Worm (Caenorhabditis elegans): ENCODE data around the gene F37C12.10.

DNA sequence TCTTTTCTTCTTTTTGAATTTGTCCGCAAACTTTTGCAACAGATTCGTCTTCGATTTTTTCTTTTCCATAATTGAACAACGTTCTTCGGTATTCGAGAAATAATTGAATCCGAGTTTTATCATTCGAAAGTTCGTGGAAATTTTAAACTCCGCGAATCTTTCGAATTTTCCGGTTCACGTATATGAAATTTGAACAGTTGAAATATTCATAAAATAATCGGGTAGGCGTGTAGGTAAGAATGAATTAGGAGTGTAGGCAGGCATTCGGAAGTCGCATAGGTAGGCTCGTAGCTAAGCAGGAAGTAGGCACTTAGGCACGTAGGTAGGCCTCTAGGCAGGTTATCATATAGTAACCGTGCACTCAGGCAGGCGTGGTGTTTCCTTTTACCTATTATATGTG lies 50.0 kb downstream of the F37C12.10 start, which contains the start of gene B0280.11:
- TF ChIP-seq ama-1 (optimal IDR thresholded peaks at IDR 0.05) = no peak
- TF ChIP-seq ztf-11 (tag; optimal IDR thresholded peaks at IDR 0.05) = no peak
- TF ChIP-seq unc-62 (GFP tag; optimal IDR thresholded peaks at IDR 0.05) = no peak
- TF ChIP-seq ZK546.5 (tag; optimal IDR thresholded peaks at IDR 0.05) = no peak
- TF ChIP-seq blmp-1 (tag; optimal IDR thresholded peaks at IDR 0.05; ENCODE audit: insufficient read depth) = no peak
- TF ChIP-seq unc-55 (GFP tag; optimal IDR thresholded peaks at IDR 0.05) = no peak
- no peak for TF ChIP-seq nhr-21 (tag; optimal IDR thresholded peaks at IDR 0.05)
- no peak for TF ChIP-seq mdl-1 (tag; optimal IDR thresholded peaks at IDR 0.05)
- no peak for TF ChIP-seq nhr-25 (tag; optimal IDR thresholded peaks at IDR 0.05)

Data from whole organism, L2 larva.